Worm (Caenorhabditis elegans): Measurements from ENCODE around the gene ttr-29.

The ttr-29 gene

DNA sequence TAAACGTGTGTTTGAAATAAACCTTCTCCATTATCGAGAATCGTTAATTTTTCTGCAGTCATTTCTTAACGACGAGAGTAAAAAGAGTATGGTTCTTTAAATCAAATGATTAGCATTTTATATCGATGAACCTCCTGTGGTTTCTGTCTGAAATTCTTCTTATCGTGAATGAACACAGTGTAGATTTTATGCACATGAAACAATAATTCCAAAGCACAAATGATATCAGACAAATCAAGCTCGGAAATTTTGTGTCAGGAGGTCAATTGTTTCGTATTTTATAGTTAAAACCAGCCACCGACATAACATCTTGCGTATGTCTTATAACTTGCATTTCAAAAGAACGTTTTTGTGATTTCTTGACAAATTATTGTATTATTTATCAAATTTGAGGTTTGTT lies 30.5 kb upstream of the ttr-29 start, which contains the start of gene T16G1.6 (continued):
- no peak for TF ChIP-seq egl-27 (tag; optimal IDR thresholded peaks at IDR 0.05)
- no peak for TF ChIP-seq unc-130 (GFP tag; optimal IDR thresholded peaks at IDR 0.05)
- no peak for TF ChIP-seq mes-2 (tag; optimal IDR thresholded peaks at IDR 0.05; ENCODE audit: poor library complexity, severe bottlenecking)
- peak; percentile 63 for TF ChIP-seq hlh-11 (tag; optimal IDR thresholded peaks at IDR 0.05)
- TF ChIP-seq hmg-1.1 (GFP tag; IDR thresholded peaks at IDR 0.05), result no peak
- no peak for TF ChIP-seq F10B5.3 (tag; optimal IDR thresholded peaks at IDR 0.05)
- TF ChIP-seq set-16 (GFP tag; IDR thresholded peaks at IDR 0.05), result no peak
- no peak for TF ChIP-seq nhr-48 (tag; optimal IDR thresholded peaks at IDR 0.05)
- no peak for TF ChIP-seq arid-1 (GFP tag; conservative IDR thresholded peaks at IDR 0.05)
- no peak for TF ChIP-seq snpc-4 (tag; optimal IDR thresholded peaks at IDR 0.05)
- no peak for TF ChIP-seq lin-29 (GFP tag; IDR thresholded peaks at IDR 0.05)
- no peak for TF ChIP-seq T20F7.1 (GFP tag; optimal IDR thresholded peaks at IDR 0.05)
- no peak for TF ChIP-seq lin-39 (tag; optimal IDR thresholded peaks at IDR 0.05)
- TF ChIP-seq zip-2 (tag; optimal IDR thresholded peaks at IDR 0.05), result no peak
- TF ChIP-seq lin-15B (tag; optimal IDR thresholded peaks at IDR 0.05), result no peak
- TF ChIP-seq zfp-3 (GFP tag; conservative IDR thresholded peaks at IDR 0.05), result no peak
- peak; percentile 79 for TF ChIP-seq dve-1 (tag; optimal IDR thresholded peaks at IDR 0.05; ENCODE audit: insufficient read depth)
- TF ChIP-seq lir-3 (tag; optimal IDR thresholded peaks at IDR 0.05), result no peak
- peak; percentile 88 for TF ChIP-seq pqm-1 (tag; optimal IDR thresholded peaks at IDR 0.05)
- no peak for TF ChIP-seq vab-7 (GFP tag; IDR thresholded peaks at IDR 0.05)
- TF ChIP-seq D1046.2 (GFP tag; IDR thresholded peaks at IDR 0.05), result no peak
- no peak for TF ChIP-seq gei-8 (GFP tag; optimal IDR thresholded peaks at IDR 0.05)
- TF ChIP-seq lsy-2 (tag; optimal IDR thresholded peaks at IDR 0.05), result no peak
- peak; percentile 25 for TF ChIP-seq hlh-30 (tag; optimal IDR thresholded peaks at IDR 0.05; ENCODE audit: insufficient read depth)
- no peak for TF ChIP-seq cey-2 (tag; optimal IDR thresholded peaks at IDR 0.05; ENCODE audit: borderline replicate concordance, insufficient read depth)
- no peak for TF ChIP-seq daf-16 (GFP tag; optimal IDR thresholded peaks at IDR 0.05)
- TF ChIP-seq daf-16 (tag; optimal IDR thresholded peaks at IDR 0.05), result peak; percentile 38
- peak; percentile 80 for TF ChIP-seq nhr-77 (tag; optimal IDR thresholded peaks at IDR 0.05)
- TF ChIP-seq php-3 (GFP tag; IDR thresholded peaks at IDR 0.05), result peak; percentile 65; the same call in 1 of the 2 replicates
- no peak for TF ChIP-seq egl-43 (GFP tag; IDR thresholded peaks at IDR 0.05)
- TF ChIP-seq lin-1 (GFP tag; IDR thresholded peaks at IDR 0.05), result no peak
- TF ChIP-seq nhr-41 (GFP tag; IDR thresholded peaks at IDR 0.05), result no peak
- no peak for TF ChIP-seq Y75B8A.6 (GFP tag; IDR thresholded peaks at IDR 0.05)
- TF ChIP-seq rbr-2 (tag; optimal IDR thresholded peaks at IDR 0.05), result no peak
- no peak for TF ChIP-seq attf-4 (tag; optimal IDR thresholded peaks at IDR 0.05)
- TF ChIP-seq zfp-2 (tag; optimal IDR thresholded peaks at IDR 0.05), result no peak
- no peak for TF ChIP-seq aha-1 (tag)
- TF ChIP-seq lin-13 (GFP tag; optimal IDR thresholded peaks at IDR 0.05), result no peak
- no peak for TF ChIP-seq ctbp-1 (GFP tag; IDR thresholded peaks at IDR 0.05)
- no peak for TF ChIP-seq hif-1 (tag; optimal IDR thresholded peaks at IDR 0.05)
- no peak for TF ChIP-seq nhr-237 (tag; optimal IDR thresholded peaks at IDR 0.05)
- no peak for TF ChIP-seq fos-1 (tag; optimal IDR thresholded peaks at IDR 0.05)
- no peak for TF ChIP-seq ceh-44 (GFP tag; IDR thresholded peaks at IDR 0.05)
- TF ChIP-seq madf-9 (GFP tag; conservative IDR thresholded peaks at IDR 0.05), result no peak
- TF ChIP-seq lin-38 (GFP tag; IDR thresholded peaks at IDR 0.05), result no peak
- TF ChIP-seq Y5F2A.4 (GFP tag; optimal IDR thresholded peaks at IDR 0.05), result no peak
- no peak for TF ChIP-seq nhr-10 (tag; optimal IDR thresholded peaks at IDR 0.05)
- TF ChIP-seq jun-1 (tag; optimal IDR thresholded peaks at IDR 0.05), result no peak
- TF ChIP-seq snpc-1.2 (GFP tag; IDR thresholded peaks at IDR 0.05), result no peak
- no peak for TF ChIP-seq nhr-111 (GFP tag; optimal IDR thresholded peaks at IDR 0.05)
- no peak for TF ChIP-seq R02D3.7 (tag; optimal IDR thresholded peaks at IDR 0.05)
- no peak for TF ChIP-seq sdz-12 (GFP tag; optimal IDR thresholded peaks at IDR 0.05)
